Fruit fly (Drosophila melanogaster): ENCODE data around the gene CG6843.

DNA sequence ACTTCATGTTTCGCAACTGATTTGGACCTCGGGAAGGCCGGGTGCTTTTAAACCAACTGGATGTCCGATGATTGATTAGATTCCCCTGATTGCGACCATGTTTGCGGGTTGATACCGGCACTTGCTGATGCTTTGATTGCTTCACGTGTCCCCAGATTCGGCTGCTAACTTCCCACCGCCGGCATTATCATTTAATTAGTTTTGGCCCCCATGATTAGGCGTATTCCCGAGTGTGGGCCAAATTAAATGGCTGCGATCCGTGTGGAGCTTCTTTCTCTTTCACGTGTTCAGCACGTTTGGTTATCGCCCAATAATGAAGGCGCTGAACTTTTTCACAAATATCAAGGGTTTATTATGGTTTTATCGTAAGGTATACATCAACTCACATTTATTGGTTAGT, 20.7 kb downstream of the CG6843 start, which contains the start of gene CG3819:
- TF ChIP-seq Eip75B (GFP tag; optimal IDR thresholded peaks at IDR 0.05) (no peak), CG6808 (GFP tag; optimal IDR thresholded peaks at IDR 0.05) (no peak), Sox102F (GFP tag; optimal IDR thresholded peaks at IDR 0.05) (no peak), Hr38 (GFP tag; optimal IDR thresholded peaks at IDR 0.05) (no peak), CG11902 (GFP tag; optimal IDR thresholded peaks at IDR 0.05) (no peak), OdsH (GFP tag; optimal IDR thresholded peaks at IDR 0.05) (no peak), CG9139 (GFP tag; optimal IDR thresholded peaks at IDR 0.05) (no peak)

All from whole organism, prepupa.